Fruit fly (Drosophila melanogaster) Kc167 (cell line): Measurements from ENCODE around the gene dmrt99B.
A peak's percentile ranks its signal among the peaks of the same experiment; 100 is the strongest.

ENCODE experiments used
- Myc ChIP-seq: fragments of >200 bp; optimal IDR thresholded peaks from 2 replicates; lab custom pipeline; 2017; ENCODE audit warnings: missing external identifiers
- Sin3A ChIP-seq: fragments of >200 bp; optimal IDR thresholded peaks from 2 replicates; lab custom pipeline; 2018; ENCODE audit warnings: missing external identifiers
- h ChIP-seq: fragments of >200 bp; optimal IDR thresholded peaks from 3 replicates; lab custom pipeline; 2018; ENCODE audit warnings: missing external identifiers
- insv ChIP-seq: fragments of >200 bp; optimal IDR thresholded peaks from 3 replicates; lab custom pipeline; 2018; ENCODE audit warnings: missing external identifiers
- psq ChIP-seq: fragments of >200 bp; optimal IDR thresholded peaks from 2 replicates; lab custom pipeline; 2017; ENCODE audit warnings: missing external identifiers
- ttk ChIP-seq: sonication (Bioruptor generic); optimal IDR thresholded peaks from 2 replicates; lab custom pipeline; 2017; ENCODE audit warnings: missing external identifiers

dmrt99B gene

dm6 chr3R:29711434-29711833 lies 19.0 kb downstream of the dmrt99B start:
- TF ChIP-seq Myc = no peak
- TF ChIP-seq ttk (lab: Kevin White, UChicago) = no peak
- no peak for TF ChIP-seq psq (lab: Kevin White, UChicago)
- TF ChIP-seq h (lab: Kevin White, UChicago) = no peak
- no peak for TF ChIP-seq Sin3A (lab: Kevin White, UChicago)
- TF ChIP-seq insv (lab: Kevin White, UChicago) = no peak

- TF ChIP-seq psq (lab: Kevin White, UChicago) = no peak
- no peak for TF ChIP-seq Sin3A (lab: Kevin White, UChicago)
- TF ChIP-seq insv (lab: Kevin White, UChicago) = no peak
- TF ChIP-seq ttk (lab: Kevin White, UChicago) = no peak
- no peak for TF ChIP-seq Myc
- TF ChIP-seq h (lab: Kevin White, UChicago) = no peak
These were observed 21.9 kb downstream of the dmrt99B start, which contains the start of gene Obp99d for dm6 chr3R:29714314-29714713. TSS of gene Obp99d (plus strand) at chr3R:29714505.

- TF ChIP-seq Myc (no peak), insv (lab: Kevin White, UChicago) (no peak), psq (lab: Kevin White, UChicago) (no peak), h (lab: Kevin White, UChicago) (no peak), ttk (lab: Kevin White, UChicago) (no peak), Sin3A (lab: Kevin White, UChicago) (no peak)
These were observed 22.9 kb downstream of the dmrt99B start, which contains the start of gene Dup99B for dm6 chr3R:29715277-29715676. TSS of gene Dup99B (minus strand) at chr3R:29715377.

dm6 chr3R:29716043-29716781 lies 23.8 kb downstream of the dmrt99B start:
- TF ChIP-seq ttk (lab: Kevin White, UChicago) = no peak

dm6 chr3R:29716782-29717317 lies 24.5 kb downstream of the dmrt99B start, which contains the start of gene Obp99b:
TSS of gene Obp99b (minus strand) at chr3R:29716896.
- peak; percentile 99 for TF ChIP-seq h (lab: Kevin White, UChicago)
- no peak for TF ChIP-seq Sin3A (lab: Kevin White, UChicago)

- TF ChIP-seq h (lab: Kevin White, UChicago) (no peak), psq (lab: Kevin White, UChicago) (no peak), ttk (lab: Kevin White, UChicago) (no peak), Myc (no peak), insv (lab: Kevin White, UChicago) (no peak), Sin3A (lab: Kevin White, UChicago) (no peak)
These were observed 25.1 kb downstream of the dmrt99B start for dm6 chr3R:29717519-29717918.

- no peak for TF ChIP-seq insv (lab: Kevin White, UChicago)
- no peak for TF ChIP-seq Myc
These were observed 26.0 kb downstream of the dmrt99B start, which contains the start of gene CG15506 for dm6 chr3R:29718363-29718762. TSS of gene CG15506 (plus strand) at chr3R:29718663.

- TF ChIP-seq ttk (lab: Kevin White, UChicago) (no peak), Sin3A (lab: Kevin White, UChicago) (no peak), h (lab: Kevin White, UChicago) (no peak), psq (lab: Kevin White, UChicago) (no peak), insv (lab: Kevin White, UChicago) (no peak), Myc (no peak)
These were observed 29.8 kb downstream of the dmrt99B start, which contains the start of gene CG34296 for dm6 chr3R:29722238-29722637. TSS of gene CG34296 (plus strand) at chr3R:29722538.

dm6 chr3R:29723048-29723656 lies 30.8 kb downstream of the dmrt99B start, which contains the start of gene Pcd:
TSS of gene Pcd (plus strand) at chr3R:29723163.
- TF ChIP-seq ttk (lab: Kevin White, UChicago) (no peak), insv (lab: Kevin White, UChicago) (no peak), psq (lab: Kevin White, UChicago) (no peak), h (lab: Kevin White, UChicago) (no peak)

dm6 chr3R:29724745-29725144 lies 32.4 kb downstream of the dmrt99B start, which contains the start of the genes Naa40 and CG18731:
TSS of gene Naa40 (minus strand) at chr3R:29724950.
TSS of gene CG18731 (plus strand) at chr3R:29725027.
- TF ChIP-seq psq (lab: Kevin White, UChicago) (no peak), insv (lab: Kevin White, UChicago) (no peak), Myc (no peak), Sin3A (lab: Kevin White, UChicago) (no peak), h (lab: Kevin White, UChicago) (no peak), ttk (lab: Kevin White, UChicago) (no peak)

- TF ChIP-seq h (lab: Kevin White, UChicago) = no peak
- TF ChIP-seq Sin3A (lab: Kevin White, UChicago) = no peak
- TF ChIP-seq ttk (lab: Kevin White, UChicago) = no peak
- no peak for TF ChIP-seq psq (lab: Kevin White, UChicago)
- TF ChIP-seq Myc = no peak
- TF ChIP-seq insv (lab: Kevin White, UChicago) = no peak
These were observed 33.3 kb downstream of the dmrt99B start, which contains the start of gene Kul for dm6 chr3R:29725577-29726240. TSS of gene Kul (plus strand) at chr3R:29725830.
